Fruit fly (Drosophila melanogaster): ENCODE results near the gene CG7168.

The CG7168 gene

dm6 chr3R:18196991-18197801 lies 28.7 kb downstream of the CG7168 start (continued):
- TF ChIP-seq D19A (tag; optimal IDR thresholded peaks at IDR 0.05): peak; percentile 52
- no peak for TF ChIP-seq ci (GFP tag; IDR thresholded peaks at IDR 0.05)
- TF ChIP-seq CG3847 (GFP tag; IDR thresholded peaks at IDR 0.05): no peak
- TF ChIP-seq ind (GFP tag; optimal IDR thresholded peaks at IDR 0.05): peak; percentile 51
- TF ChIP-seq CG14667 (GFP tag; IDR thresholded peaks at IDR 0.05): no peak
- TF ChIP-seq sens (GFP tag): peak; percentile 93
- peak; percentile 42 for TF ChIP-seq tx (GFP tag; optimal IDR thresholded peaks at IDR 0.05)
- TF ChIP-seq chm (GFP tag; IDR thresholded peaks at IDR 0.05): no peak
- TF ChIP-seq CG8281 (tag; optimal IDR thresholded peaks at IDR 0.05): peak; percentile 5
- TF ChIP-seq kay (GFP tag; optimal IDR thresholded peaks at IDR 0.05): peak; percentile 32
- TF ChIP-seq trh (GFP tag; optimal IDR thresholded peaks at IDR 0.05): no peak
- TF ChIP-seq NC2α (GFP tag; optimal IDR thresholded peaks at IDR 0.05): no peak
- peak; percentile 29 for TF ChIP-seq fu2 (GFP tag; optimal IDR thresholded peaks at IDR 0.05)
- TF ChIP-seq CG6272 (GFP tag; IDR thresholded peaks at IDR 0.05): peak; percentile 9; the same call in 1 of the 2 replicates
- peak; percentile 37; the same call in 2 of the 3 replicates for TF ChIP-seq CG11093 (GFP tag; IDR thresholded peaks at IDR 0.05)
- TF ChIP-seq CG17829 (tag; optimal IDR thresholded peaks at IDR 0.05): peak; percentile 50
- TF ChIP-seq hkb (optimal IDR thresholded peaks at IDR 0.05): no peak
- no peak for TF ChIP-seq hkb (GFP tag; IDR thresholded peaks at IDR 0.05)
- TF ChIP-seq CG31441 (GFP tag; IDR thresholded peaks at IDR 0.05): no peak
- TF ChIP-seq ham (GFP tag; IDR thresholded peaks at IDR 0.05): no peak
- no peak for TF ChIP-seq Hey (tag; optimal IDR thresholded peaks at IDR 0.05)
- no peak for TF ChIP-seq usp (GFP tag; optimal IDR thresholded peaks at IDR 0.05)
- peak; percentile 14 for TF ChIP-seq CG9609 (GFP tag; optimal IDR thresholded peaks at IDR 0.05)
- TF ChIP-seq CTCF (GFP tag; optimal IDR thresholded peaks at IDR 0.05): no peak
- peak; percentile 60 for TF ChIP-seq Sox102F (GFP tag; optimal IDR thresholded peaks at IDR 0.05)
- TF ChIP-seq CG11456 (GFP tag; IDR thresholded peaks at IDR 0.05): no peak
- peak; percentile 1 for TF ChIP-seq BEAF-32 (GFP tag; optimal IDR thresholded peaks at IDR 0.05)
- TF ChIP-seq HHEX (GFP tag; optimal IDR thresholded peaks at IDR 0.05): peak; percentile 50
- no peak for TF ChIP-seq fd64A (GFP tag; optimal IDR thresholded peaks at IDR 0.05)
- peak; percentile 40 for TF ChIP-seq sug (tag; optimal IDR thresholded peaks at IDR 0.05)
- peak; percentile 25 for TF ChIP-seq nerfin-1 (tag; optimal IDR thresholded peaks at IDR 0.05)
- TF ChIP-seq Bteb2 (GFP tag; optimal IDR thresholded peaks at IDR 0.05): no peak
- no peak for TF ChIP-seq Gsc (GFP tag; IDR thresholded peaks at IDR 0.05)
- TF ChIP-seq CG10321 (GFP tag; IDR thresholded peaks at IDR 0.05): no peak
- peak; percentile 4 for TF ChIP-seq CG10462 (GFP tag; optimal IDR thresholded peaks at IDR 0.05)
- TF ChIP-seq Xbp1 (GFP tag; optimal IDR thresholded peaks at IDR 0.05): peak; percentile 49
- TF ChIP-seq pzg (GFP tag; optimal IDR thresholded peaks at IDR 0.05): peak; percentile 3
- TF ChIP-seq zen (tag; optimal IDR thresholded peaks at IDR 0.05): no peak
- peak; percentile 25 to 28 for TF ChIP-seq dpn (GFP tag; optimal IDR thresholded peaks at IDR 0.05)
- peak; percentile 80 for TF ChIP-seq CG9727 (GFP tag; optimal IDR thresholded peaks at IDR 0.05)
- peak; percentile 28 for TF ChIP-seq CG2116 (GFP tag; optimal IDR thresholded peaks at IDR 0.05)
- peak; percentile 76 for TF ChIP-seq nmo (GFP tag; optimal IDR thresholded peaks at IDR 0.05)
- TF ChIP-seq Poxn (GFP tag; IDR thresholded peaks at IDR 0.05): no peak
- TF ChIP-seq CG2129 (GFP tag; IDR thresholded peaks at IDR 0.05; ENCODE audit: partially characterized antibody): no peak
- TF ChIP-seq CG15073 (GFP tag; optimal IDR thresholded peaks at IDR 0.05): no peak
- TF ChIP-seq repo (GFP tag; optimal IDR thresholded peaks at IDR 0.05): no peak
- TF ChIP-seq CG3407 (GFP tag; optimal IDR thresholded peaks at IDR 0.05): peak; percentile 26
- TF ChIP-seq PHDP (tag; optimal IDR thresholded peaks at IDR 0.05): peak; percentile 58
- no peak for TF ChIP-seq CG12071 (GFP tag; optimal IDR thresholded peaks at IDR 0.05)
- no peak for TF ChIP-seq gsb (GFP tag; IDR thresholded peaks at IDR 0.05)
- TF ChIP-seq CG14014 (GFP tag; IDR thresholded peaks at IDR 0.05): no peak
- TF ChIP-seq CG30403 (GFP tag; optimal IDR thresholded peaks at IDR 0.05): peak; percentile 77

All from whole organism, embryonic.